Worm (Caenorhabditis elegans) whole organism, L2 larva: ENCODE data around the gene srh-19.

ENCODE experiments used
- C34F6.9 ChIP-seq: fragments of 150-350 bp; optimal IDR thresholded peaks from 2 replicates; lab custom pipeline; 2014; ENCODE audit warnings: missing biosample characterization, missing genetic modification characterization
- alr-1 ChIP-seq: fragments of 150-350 bp; optimal IDR thresholded peaks from 2 replicates; lab custom pipeline; 2014; ENCODE audit warnings: missing biosample characterization, missing genetic modification characterization
- ama-1 ChIP-seq: fragments of 150-350 bp; optimal IDR thresholded peaks from 2 replicates; lab custom pipeline; 2018; ENCODE audit warnings: inconsistent platforms
- blmp-1 ChIP-seq: sonication (generic microtip); optimal IDR thresholded peaks from 2 replicates; lab custom pipeline; 2017; ENCODE audit warnings: missing genetic modification characterization, mild to moderate bottlenecking, missing compliant biosample characterization, antibody characterized with exemption, moderate library complexity; ENCODE audit not compliant: insufficient read depth
- ceh-16 ChIP-seq: fragments of 150-350 bp; optimal IDR thresholded peaks from 2 replicates; lab custom pipeline; 2014; ENCODE audit warnings: missing biosample characterization, missing genetic modification characterization
- ceh-82 ChIP-seq: fragments of 150-350 bp; optimal IDR thresholded peaks from 2 replicates; lab custom pipeline; 2014; ENCODE audit warnings: missing biosample characterization, missing genetic modification characterization
- crh-2 ChIP-seq: sonication (generic microtip); optimal IDR thresholded peaks from 2 replicates; lab custom pipeline; 2017; ENCODE audit warnings: missing biosample characterization, missing genetic modification characterization
- elt-1 ChIP-seq: fragments of 150-350 bp; optimal IDR thresholded peaks from 2 replicates; lab custom pipeline; 2014; ENCODE audit warnings: missing biosample characterization, missing genetic modification characterization
- elt-3 ChIP-seq: sonication (generic microtip); optimal IDR thresholded peaks from 2 replicates; lab custom pipeline; 2017; ENCODE audit warnings: missing biosample characterization, missing genetic modification characterization
- mbf-1 ChIP-seq: sonication (generic microtip); optimal IDR thresholded peaks from 2 replicates; lab custom pipeline; 2017; ENCODE audit warnings: missing biosample characterization, missing genetic modification characterization
- mdl-1 ChIP-seq, 2 experiments: fragments of 150-350 bp in 1 of 2; sonication (generic microtip) in 1 of 2; optimal IDR thresholded peaks; 2 replicates each; lab custom pipeline; 2017; ENCODE audit warnings: missing biosample characterization in 2 of 2, missing genetic modification characterization in 2 of 2
- nhr-10 ChIP-seq: sonication (generic microtip); optimal IDR thresholded peaks from 2 replicates; lab custom pipeline; 2017; ENCODE audit warnings: missing biosample characterization, missing genetic modification characterization
- nhr-11 ChIP-seq: fragments of 150-350 bp; optimal IDR thresholded peaks from 2 replicates; lab custom pipeline; 2014; ENCODE audit warnings: missing biosample characterization, missing genetic modification characterization
- nhr-21 ChIP-seq: fragments of 150-350 bp; optimal IDR thresholded peaks from 2 replicates; lab custom pipeline; 2014; ENCODE audit warnings: missing biosample characterization, missing genetic modification characterization
- nhr-25 ChIP-seq: fragments of 150-350 bp; sonication (generic microtip); optimal IDR thresholded peaks from 3 replicates; lab custom pipeline; 2014; ENCODE audit warnings: missing biosample characterization, missing genetic modification characterization
- nhr-6 ChIP-seq: fragments of 150-350 bp; optimal IDR thresholded peaks from 2 replicates; lab custom pipeline; 2014; ENCODE audit warnings: missing biosample characterization, missing genetic modification characterization
- nhr-77 ChIP-seq: fragments of 150-350 bp; optimal IDR thresholded peaks from 2 replicates; lab custom pipeline; 2014; ENCODE audit warnings: missing biosample characterization, missing genetic modification characterization
- peb-1 ChIP-seq: fragments of 150-350 bp; optimal IDR thresholded peaks from 2 replicates; lab custom pipeline; 2014; ENCODE audit warnings: missing biosample characterization, missing genetic modification characterization
- sem-4 ChIP-seq: fragments of 150-350 bp; optimal IDR thresholded peaks from 2 replicates; lab custom pipeline; 2014; ENCODE audit warnings: missing biosample characterization, missing genetic modification reagents, missing genetic modification characterization
- skn-1 ChIP-seq: sonication (generic microtip); optimal IDR thresholded peaks from 2 replicates; lab custom pipeline; 2017; ENCODE audit warnings: missing biosample characterization, missing genetic modification characterization
- sma-3 ChIP-seq: sonication (generic microtip); optimal IDR thresholded peaks from 2 replicates; lab custom pipeline; 2016; ENCODE audit warnings: missing genetic modification reagents, missing genetic modification characterization, missing compliant biosample characterization
- sma-9 ChIP-seq, 2 experiments: fragments of 150-350 bp in 1 of 2; sonication (generic microtip) in 1 of 2; optimal IDR thresholded peaks; 2 replicates each; lab custom pipeline; 2014 to 2016; ENCODE audit warnings: missing genetic modification characterization in 2 of 2, mild to moderate bottlenecking in 1 of 2, missing biosample characterization in 1 of 2, missing compliant biosample characterization in 1 of 2, missing genetic modification reagents in 1 of 2, moderate library complexity in 1 of 2
- unc-39 ChIP-seq: fragments of 150-350 bp; optimal IDR thresholded peaks from 2 replicates; lab custom pipeline; 2014; ENCODE audit warnings: missing biosample characterization, missing genetic modification characterization
- zag-1 ChIP-seq: fragments of 150-350 bp; optimal IDR thresholded peaks from 2 replicates; lab custom pipeline; 2014; ENCODE audit warnings: missing biosample characterization, missing genetic modification characterization
- ztf-11 ChIP-seq: sonication (generic microtip); optimal IDR thresholded peaks from 2 replicates; lab custom pipeline; 2017; ENCODE audit warnings: missing biosample characterization, missing genetic modification characterization
- ztf-4 ChIP-seq: fragments of 150-350 bp; optimal IDR thresholded peaks from 2 replicates; lab custom pipeline; 2014; ENCODE audit warnings: missing biosample characterization, missing genetic modification characterization

Gene srh-19

ce11 chrX:1458793-1459192 is 45.8 kb downstream of the srh-19 start, which contains the start of gene D1005.2:
Gene D1005.2, plus strand, starts transcription at chrX:1459022.
- TF ChIP-seq nhr-25 (tag; lab: Kevin White, UChicago) (peak; percentile 20), nhr-6 (no peak), sma-9 (GFP tag; optimal IDR thresholded peaks at IDR 0.05; lab: Kevin White, UChicago) (peak; percentile 69), sma-9 (tag; optimal IDR thresholded peaks at IDR 0.05; lab: Kevin White, UChicago) (no peak), ceh-16 (tag; lab: Kevin White, UChicago) (no peak), sma-3 (GFP tag; lab: Kevin White, UChicago) (peak; percentile 24), mdl-1 (tag; optimal IDR thresholded peaks at IDR 0.05; lab: Kevin White, UChicago) (peak in 1 of 2 experiments; percentile 5), nhr-77 (tag; lab: Kevin White, UChicago) (no peak), blmp-1 (tag; lab: Kevin White, UChicago) (peak; percentile 63)
- TF ChIP-seq, all 48 proteins: peak for 5

- TF ChIP-seq ztf-4: no peak
- TF ChIP-seq blmp-1 (tag; lab: Kevin White, UChicago): no peak
- TF ChIP-seq unc-39 (tag; lab: Kevin White, UChicago): no peak
- TF ChIP-seq elt-3: no peak
- TF ChIP-seq peb-1: no peak
- no peak for TF ChIP-seq sem-4 (tag; lab: Kevin White, UChicago)
- no peak for TF ChIP-seq skn-1 (tag; lab: Kevin White, UChicago)
- TF ChIP-seq mbf-1 (tag; lab: Kevin White, UChicago): no peak
- no peak for TF ChIP-seq ztf-11 (tag; lab: Kevin White, UChicago)
- TF ChIP-seq ceh-82: no peak
- TF ChIP-seq crh-2 (tag; lab: Kevin White, UChicago): no peak
- TF ChIP-seq sma-3 (GFP tag; lab: Kevin White, UChicago): no peak
- TF ChIP-seq zag-1 (tag; lab: Kevin White, UChicago): no peak
- no peak for TF ChIP-seq mdl-1 (tag; optimal IDR thresholded peaks at IDR 0.05; lab: Kevin White, UChicago)
- TF ChIP-seq ama-1 (lab: Kevin White, UChicago): no peak
Observed at ce11 chrX:1459756-1460155, 46.8 kb downstream of the srh-19 start.

ce11 chrX:1464699-1465098 is 51.8 kb downstream of the srh-19 start, which contains the start of gene D1005.6:
Gene D1005.6, minus strand, starts transcription at chrX:1464799.
- TF ChIP-seq elt-1 (tag; lab: Kevin White, UChicago) (no peak), C34F6.9 (tag; lab: Kevin White, UChicago) (no peak), ceh-82 (no peak), alr-1 (tag; lab: Kevin White, UChicago) (no peak), nhr-10 (tag; lab: Kevin White, UChicago) (no peak), nhr-6 (no peak), mbf-1 (tag; lab: Kevin White, UChicago) (no peak), nhr-11 (tag; lab: Kevin White, UChicago) (no peak), nhr-21 (tag; lab: Kevin White, UChicago) (no peak)
